Worm (Caenorhabditis elegans) whole organism, L3 larva: ENCODE measurements around the gene srx-93.

Experiments used
- R02D3.7 ChIP-seq: fragments of 150-350 bp; optimal IDR thresholded peaks from 2 replicates; lab custom pipeline; 2014; ENCODE audit warnings: missing biosample characterization, missing genetic modification characterization
- ZK546.5 ChIP-seq: sonication (generic microtip); optimal IDR thresholded peaks from 2 replicates; lab custom pipeline; 2017; ENCODE audit warnings: missing biosample characterization, missing genetic modification characterization
- aly-2 ChIP-seq: fragments of 150-350 bp; optimal IDR thresholded peaks from 2 replicates; lab custom pipeline; 2014; ENCODE audit warnings: missing biosample characterization, missing genetic modification characterization
- ama-1 ChIP-seq: fragments of 150-350 bp; optimal IDR thresholded peaks from 2 replicates; lab custom pipeline; 2018
- ceh-16 ChIP-seq: sonication (generic microtip); optimal IDR thresholded peaks from 2 replicates; lab custom pipeline; 2017; ENCODE audit warnings: missing biosample characterization, missing genetic modification characterization
- ceh-9 ChIP-seq: sonication (generic microtip); optimal IDR thresholded peaks from 2 replicates; lab custom pipeline; 2018; ENCODE audit warnings: missing biosample characterization, missing genetic modification characterization
- daf-12 ChIP-seq: fragments of 150-350 bp; optimal IDR thresholded peaks from 2 replicates; lab custom pipeline; 2014; ENCODE audit warnings: missing biosample characterization, missing genetic modification reagents, missing genetic modification characterization
- egl-5 ChIP-seq: fragments of 150-350 bp; optimal IDR thresholded peaks from 2 replicates; lab custom pipeline; 2017; ENCODE audit warnings: missing biosample characterization, missing genetic modification reagents, missing genetic modification characterization, inconsistent platforms
- elt-2 ChIP-seq: sonication (generic microtip); optimal IDR thresholded peaks from 2 replicates; lab custom pipeline; 2016; ENCODE audit warnings: missing genetic modification reagents, mild to moderate bottlenecking, missing genetic modification characterization, missing compliant biosample characterization
- elt-3 ChIP-seq, 3 experiments: fragments of 150-350 bp in 1 of 3; sonication (generic microtip) in 2 of 3; optimal IDR thresholded peaks; 2 replicates in 2 of 3; 4 replicates in 1 of 3; lab custom pipeline; 2014 to 2017; ENCODE audit warnings: missing biosample characterization in 3 of 3, missing genetic modification characterization in 3 of 3
- eor-1 ChIP-seq, 2 experiments: fragments of 150-350 bp; optimal IDR thresholded peaks; 2 replicates each; lab custom pipeline; 2014 to 2018; ENCODE audit warnings: missing biosample characterization in 2 of 2, missing genetic modification characterization in 2 of 2
- fkh-2 ChIP-seq: fragments of 150-350 bp; optimal IDR thresholded peaks from 2 replicates; lab custom pipeline; 2014; ENCODE audit warnings: missing biosample characterization, missing genetic modification reagents, missing genetic modification characterization
- fos-1 ChIP-seq: fragments of 150-350 bp; optimal IDR thresholded peaks from 2 replicates; lab custom pipeline; 2014; ENCODE audit warnings: missing biosample characterization, missing genetic modification characterization
- hmg-11 ChIP-seq: sonication (generic microtip); optimal IDR thresholded peaks from 2 replicates; lab custom pipeline; 2016; ENCODE audit warnings: missing genetic modification characterization, missing compliant biosample characterization
- jun-1 ChIP-seq: fragments of 150-350 bp; optimal IDR thresholded peaks from 2 replicates; lab custom pipeline; 2014; ENCODE audit warnings: missing biosample characterization, missing genetic modification reagents, missing genetic modification characterization
- lin-15B ChIP-seq: fragments of 150-350 bp; optimal IDR thresholded peaks from 2 replicates; lab custom pipeline; 2014; ENCODE audit warnings: missing biosample characterization, missing genetic modification characterization
- lin-39 ChIP-seq: fragments of 150-350 bp; optimal IDR thresholded peaks from 2 replicates; lab custom pipeline; 2018; ENCODE audit warnings: missing biosample characterization, missing genetic modification reagents, missing genetic modification characterization
- mdl-1 ChIP-seq: fragments of 150-350 bp; optimal IDR thresholded peaks from 2 replicates; lab custom pipeline; 2014; ENCODE audit warnings: missing biosample characterization, missing genetic modification characterization
- mml-1 ChIP-seq: fragments of 150-350 bp; sonication (generic microtip); optimal IDR thresholded peaks from 3 replicates; lab custom pipeline; 2014; ENCODE audit warnings: missing biosample characterization, missing genetic modification characterization
- nfya-1 ChIP-seq: sonication (generic microtip); optimal IDR thresholded peaks from 2 replicates; lab custom pipeline; 2017; ENCODE audit warnings: missing genetic modification characterization, mild to moderate bottlenecking, missing compliant biosample characterization, antibody characterized with exemption, moderate library complexity; ENCODE audit not compliant: insufficient read depth
- nhr-12 ChIP-seq: fragments of 150-350 bp; optimal IDR thresholded peaks from 2 replicates; lab custom pipeline; 2014; ENCODE audit warnings: missing biosample characterization, missing genetic modification characterization
- nhr-23 ChIP-seq: fragments of 150-350 bp; optimal IDR thresholded peaks from 2 replicates; lab custom pipeline; 2014; ENCODE audit warnings: missing biosample characterization, missing genetic modification reagents, missing genetic modification characterization
- nhr-237 ChIP-seq: fragments of 150-350 bp; optimal IDR thresholded peaks from 2 replicates; lab custom pipeline; 2014; ENCODE audit warnings: missing biosample characterization, missing genetic modification characterization
- nhr-25 ChIP-seq: sonication (generic microtip); optimal IDR thresholded peaks from 2 replicates; lab custom pipeline; 2017; ENCODE audit warnings: missing biosample characterization, missing genetic modification characterization
- nhr-28 ChIP-seq: fragments of 150-350 bp; optimal IDR thresholded peaks from 2 replicates; lab custom pipeline; 2014; ENCODE audit warnings: missing biosample characterization, missing genetic modification characterization
- nhr-43 ChIP-seq: sonication (generic microtip); optimal IDR thresholded peaks from 2 replicates; lab custom pipeline; 2016; ENCODE audit warnings: mild to moderate bottlenecking, missing genetic modification characterization, missing compliant biosample characterization; ENCODE audit not compliant: poor library complexity, severe bottlenecking
- nhr-67 ChIP-seq: fragments of 150-350 bp; optimal IDR thresholded peaks from 2 replicates; lab custom pipeline; 2014; ENCODE audit warnings: missing biosample characterization, missing genetic modification characterization
- nhr-76 ChIP-seq: fragments of 150-350 bp; sonication (generic microtip); optimal IDR thresholded peaks from 5 replicates; lab custom pipeline; 2014; ENCODE audit warnings: missing biosample characterization, missing genetic modification characterization
- nhr-77 ChIP-seq: fragments of 150-350 bp; optimal IDR thresholded peaks from 2 replicates; lab custom pipeline; 2014; ENCODE audit warnings: missing biosample characterization, missing genetic modification characterization
- pha-4 ChIP-seq: fragments of 150-350 bp; optimal IDR thresholded peaks from 2 replicates; lab custom pipeline; 2014; ENCODE audit warnings: missing biosample characterization, missing genetic modification reagents, missing genetic modification characterization
- pqm-1 ChIP-seq: fragments of 150-350 bp; optimal IDR thresholded peaks from 2 replicates; lab custom pipeline; 2017; ENCODE audit warnings: missing biosample characterization, missing genetic modification characterization, inconsistent platforms
- snpc-4 ChIP-seq: fragments of 150-350 bp; optimal IDR thresholded peaks from 2 replicates; lab custom pipeline; 2014; ENCODE audit warnings: missing biosample characterization, missing genetic modification characterization
- unc-39 ChIP-seq: sonication (generic microtip); optimal IDR thresholded peaks from 4 replicates; lab custom pipeline; 2017; ENCODE audit warnings: missing biosample characterization, missing genetic modification characterization
- unc-62 ChIP-seq: fragments of 150-350 bp; sonication (generic microtip); optimal IDR thresholded peaks from 4 replicates; lab custom pipeline; 2014; ENCODE audit warnings: missing biosample characterization, missing genetic modification reagents, missing genetic modification characterization
- zag-1 ChIP-seq: fragments of 150-350 bp; optimal IDR thresholded peaks from 2 replicates; lab custom pipeline; 2014; ENCODE audit warnings: missing biosample characterization, missing genetic modification characterization
- ztf-4 ChIP-seq: fragments of 150-350 bp; optimal IDR thresholded peaks from 2 replicates; lab custom pipeline; 2014; ENCODE audit warnings: missing biosample characterization, missing genetic modification characterization

srx-93 gene

DNA sequence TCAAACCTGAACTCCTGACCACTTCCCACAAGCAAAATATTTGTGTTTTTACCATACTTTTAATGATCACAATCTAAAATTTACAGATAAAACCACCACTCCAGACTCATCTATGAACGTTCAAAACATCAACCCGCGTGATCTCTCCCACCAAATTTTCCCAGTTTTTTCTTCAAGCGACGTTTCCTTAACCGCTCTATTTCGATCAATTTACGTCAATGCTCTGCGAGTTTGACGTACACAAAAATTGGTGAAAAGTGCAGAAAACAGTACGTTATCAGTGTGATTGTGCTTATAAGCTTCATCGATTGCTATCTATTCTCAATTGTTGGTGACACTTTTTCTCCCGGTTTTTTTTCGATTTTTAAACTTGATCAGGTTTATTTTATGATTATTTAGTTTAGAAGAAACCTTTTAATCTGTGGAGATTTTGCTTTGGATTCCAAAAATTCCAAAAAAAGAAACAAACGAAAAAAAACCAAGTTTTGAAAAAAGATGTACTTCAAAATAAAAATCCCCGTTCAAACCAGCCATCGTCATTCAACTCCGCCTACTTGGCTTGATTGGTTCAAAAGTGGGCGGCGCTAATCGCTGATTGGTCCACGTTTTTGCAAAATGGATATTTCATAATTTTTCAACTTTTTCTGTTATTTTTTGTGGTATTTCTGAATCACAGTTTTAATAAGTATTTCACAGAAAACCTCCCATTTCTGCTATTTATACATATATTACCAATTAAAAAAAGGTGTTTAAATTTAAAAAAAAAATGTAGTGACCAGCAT is 11.9 kb upstream of the srx-93 start:
- TF ChIP-seq nhr-77 (tag; lab: Kevin White, UChicago) (no peak), daf-12 (tag; lab: Kevin White, UChicago) (no peak), egl-5 (tag; lab: Kevin White, UChicago) (no peak), eor-1 (tag; optimal IDR thresholded peaks at IDR 0.05; lab: Kevin White, UChicago) (no peak), zag-1 (no peak), pha-4 (tag; lab: Kevin White, UChicago) (peak; percentile 28), nhr-25 (tag; lab: Kevin White, UChicago) (no peak), pqm-1 (tag; lab: Kevin White, UChicago) (peak; percentile 90), ztf-4 (no peak), ceh-9 (no peak), nhr-43 (tag; lab: Kevin White, UChicago) (no peak), R02D3.7 (tag; lab: Kevin White, UChicago) (no peak), jun-1 (tag; lab: Kevin White, UChicago) (peak; percentile 24), nhr-23 (tag; lab: Kevin White, UChicago) (no peak), nfya-1 (peak; percentile 54), mdl-1 (tag; lab: Kevin White, UChicago) (no peak), unc-39 (no peak), nhr-237 (no peak), ZK546.5 (no peak), mml-1 (tag; lab: Kevin White, UChicago) (no peak), aly-2 (tag; lab: Kevin White, UChicago) (no peak), elt-2 (tag; lab: Kevin White, UChicago) (peak; percentile 94), lin-39 (tag; lab: Kevin White, UChicago) (no peak), nhr-76 (no peak)

DNA sequence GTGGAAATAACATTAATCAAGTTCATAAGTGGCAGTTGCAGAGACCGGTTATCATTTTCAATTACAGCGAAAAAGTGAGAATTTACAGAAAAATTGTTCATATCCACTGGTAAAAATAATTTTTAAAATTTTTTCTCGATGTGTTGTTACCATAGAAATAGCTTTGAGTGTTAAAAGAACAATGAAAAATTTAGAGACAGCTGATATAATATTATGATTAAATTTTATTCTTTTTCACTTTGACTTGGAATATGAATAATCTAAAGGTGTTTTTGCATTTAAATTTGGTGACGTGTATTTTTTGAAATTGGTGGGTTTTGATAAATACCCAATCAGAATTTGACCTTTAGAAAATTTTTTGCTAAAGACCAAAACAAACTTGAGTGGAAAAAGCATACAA is 11.1 kb upstream of the srx-93 start, which contains the start of gene F59B1.6:
Gene F59B1.6, minus strand, starts transcription at position 101 of the 400 bp plus-strand sequence.
- TF ChIP-seq nhr-25 (tag; lab: Kevin White, UChicago) (no peak), snpc-4 (tag; lab: Kevin White, UChicago) (no peak), nhr-12 (tag; lab: Kevin White, UChicago) (no peak), mdl-1 (tag; lab: Kevin White, UChicago) (no peak), nhr-23 (tag; lab: Kevin White, UChicago) (no peak), egl-5 (tag; lab: Kevin White, UChicago) (no peak), fkh-2 (tag; lab: Kevin White, UChicago) (no peak), elt-3 (tag; optimal IDR thresholded peaks at IDR 0.05; lab: Kevin White, UChicago) (no peak), lin-39 (tag; lab: Kevin White, UChicago) (no peak), lin-15B (tag; lab: Kevin White, UChicago) (no peak), eor-1 (tag; optimal IDR thresholded peaks at IDR 0.05; lab: Kevin White, UChicago) (no peak), ama-1 (lab: Kevin White, UChicago) (no peak), unc-62 (no peak)

DNA sequence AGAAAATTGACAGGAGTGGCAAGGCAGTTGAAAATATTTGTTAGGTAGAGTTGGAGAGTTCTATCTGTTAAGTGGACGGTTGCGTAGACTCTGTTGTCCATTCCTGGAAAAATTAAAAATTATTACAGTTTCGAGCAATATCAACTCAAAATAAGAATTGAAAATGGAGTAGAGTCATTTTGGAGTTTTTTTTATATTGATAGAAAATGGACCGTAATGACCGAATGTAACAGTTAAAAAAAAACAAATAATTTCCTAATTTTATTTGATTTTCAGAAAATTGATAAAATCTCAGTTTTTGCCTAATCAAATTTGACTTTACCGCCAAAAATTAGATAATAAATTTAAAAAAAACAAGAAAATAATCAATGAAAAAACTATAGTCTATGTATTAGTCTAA is 6.4 kb upstream of the srx-93 start, which contains the start of gene F59B1.4:
Gene F59B1.4, minus strand, starts transcription at position 101 of the 400 bp plus-strand sequence.
- TF ChIP-seq nhr-67 (tag; lab: Kevin White, UChicago): no peak

DNA sequence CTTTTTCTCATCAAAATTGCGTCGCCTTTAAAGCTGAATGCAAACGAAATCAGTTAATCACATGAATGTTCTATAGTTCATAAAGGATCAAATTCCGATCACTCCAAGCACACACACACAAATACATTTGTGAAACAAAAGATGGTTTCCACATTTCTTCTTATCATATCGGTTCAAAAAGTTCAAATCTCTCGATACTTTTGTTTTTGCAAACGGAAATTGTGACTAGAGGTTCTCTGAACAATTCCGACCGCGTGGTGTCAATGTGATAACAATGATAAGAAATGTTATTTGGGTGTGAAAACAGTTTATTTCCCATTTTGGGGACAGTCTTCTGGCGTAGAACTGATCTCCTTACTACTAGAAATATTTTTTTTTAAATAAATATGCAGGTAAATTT is 3.7 kb downstream of the srx-93 start:
- TF ChIP-seq elt-3 (tag; optimal IDR thresholded peaks at IDR 0.05; lab: Kevin White, UChicago) (no peak), pha-4 (tag; lab: Kevin White, UChicago) (no peak), elt-2 (tag; lab: Kevin White, UChicago) (no peak), hmg-11 (tag; lab: Kevin White, UChicago) (no peak), nhr-43 (tag; lab: Kevin White, UChicago) (no peak), ceh-16 (tag; lab: Kevin White, UChicago) (no peak), fos-1 (tag; lab: Kevin White, UChicago) (no peak), lin-15B (tag; lab: Kevin White, UChicago) (no peak), daf-12 (tag; lab: Kevin White, UChicago) (no peak), nhr-28 (tag; lab: Kevin White, UChicago) (no peak), nhr-76 (no peak), nhr-77 (tag; lab: Kevin White, UChicago) (no peak), mml-1 (tag; lab: Kevin White, UChicago) (no peak), egl-5 (tag; lab: Kevin White, UChicago) (no peak), nhr-23 (tag; lab: Kevin White, UChicago) (no peak)
